Worm (Caenorhabditis elegans) whole organism, late embryonic: Measurements from ENCODE around the gene C05C12.6.
A peak's percentile ranks its signal among the peaks of the same experiment; 100 is the strongest.

ENCODE experiments used
- C38D4.7 ChIP-seq: fragments of 200-800 bp; sonication (Bioruptor generic); optimal IDR thresholded peaks from 2 replicates; lab custom pipeline; 2018; ENCODE audit warnings: mild to moderate bottlenecking, missing genetic modification characterization, moderate library complexity, missing compliant biosample characterization
- Y22D7AL.16 ChIP-seq: sonication (generic microtip); optimal IDR thresholded peaks from 2 replicates; lab custom pipeline; 2016; ENCODE audit warnings: missing genetic modification characterization, missing compliant biosample characterization
- ceh-14 ChIP-seq: sonication (generic microtip); optimal IDR thresholded peaks from 2 replicates; lab custom pipeline; 2016; ENCODE audit warnings: missing genotype, missing genetic modification characterization, missing compliant biosample characterization
- ceh-18 ChIP-seq: sonication (generic microtip); optimal IDR thresholded peaks from 2 replicates; lab custom pipeline; 2016; ENCODE audit warnings: missing genetic modification characterization, missing compliant biosample characterization
- ceh-19 ChIP-seq: fragments of 200-800 bp; sonication (Bioruptor generic); optimal IDR thresholded peaks from 2 replicates; lab custom pipeline; 2018; ENCODE audit warnings: mild to moderate bottlenecking, missing genetic modification characterization, missing compliant biosample characterization
- ceh-2 ChIP-seq: sonication (generic microtip); optimal IDR thresholded peaks from 2 replicates; lab custom pipeline; 2016; ENCODE audit warnings: missing genotype, missing genetic modification characterization, missing compliant biosample characterization
- ceh-45 ChIP-seq: fragments of 200-800 bp; sonication (Bioruptor generic); IDR thresholded peaks from 2 replicates; pipeline ENCODE4 v1.3.6; 2022; ENCODE audit warnings: missing genetic modification reagents, missing genetic modification characterization, missing compliant biosample characterization
- ceh-48 ChIP-seq: sonication (generic microtip); optimal IDR thresholded peaks from 2 replicates; lab custom pipeline; 2016; ENCODE audit warnings: missing genetic modification characterization, inconsistent platforms, missing compliant biosample characterization
- che-1 ChIP-seq: sonication (generic microtip); optimal IDR thresholded peaks from 2 replicates; lab custom pipeline; 2016; ENCODE audit warnings: mild to moderate bottlenecking, missing genetic modification characterization, missing compliant biosample characterization
- dmd-4 ChIP-seq: sonication (generic microtip); optimal IDR thresholded peaks from 2 replicates; lab custom pipeline; 2016; ENCODE audit warnings: borderline replicate concordance, missing genetic modification characterization, missing compliant biosample characterization
- dve-1 ChIP-seq: sonication (generic microtip); optimal IDR thresholded peaks from 2 replicates; lab custom pipeline; 2017; ENCODE audit warnings: antibody characterized with exemption, mild to moderate bottlenecking, missing genetic modification characterization, missing compliant biosample characterization
- elt-2 ChIP-seq: sonication (generic microtip); optimal IDR thresholded peaks from 2 replicates; lab custom pipeline; 2016; ENCODE audit warnings: missing genetic modification reagents, missing genetic modification characterization, missing compliant biosample characterization
- elt-4 ChIP-seq: sonication (generic microtip); optimal IDR thresholded peaks from 2 replicates; lab custom pipeline; 2016; ENCODE audit warnings: missing genetic modification characterization, missing compliant biosample characterization
- eyg-1 ChIP-seq: sonication (generic microtip); optimal IDR thresholded peaks from 2 replicates; lab custom pipeline; 2016; ENCODE audit warnings: missing genotype, missing genetic modification characterization, missing compliant biosample characterization
- hlh-13 ChIP-seq: fragments of 200-800 bp; sonication (Bioruptor generic); optimal IDR thresholded peaks from 2 replicates; lab custom pipeline; 2018; ENCODE audit warnings: mild to moderate bottlenecking, missing genetic modification characterization, missing compliant biosample characterization
- hlh-15 ChIP-seq: sonication (generic microtip); optimal IDR thresholded peaks from 2 replicates; lab custom pipeline; 2016; ENCODE audit warnings: missing genetic modification characterization, missing compliant biosample characterization
- hlh-30 ChIP-seq: sonication (generic microtip); optimal IDR thresholded peaks from 2 replicates; lab custom pipeline; 2017; ENCODE audit warnings: antibody characterized with exemption, missing genetic modification characterization, missing compliant biosample characterization; ENCODE audit not compliant: insufficient read depth
- hlh-6 ChIP-seq: sonication (generic microtip); optimal IDR thresholded peaks from 2 replicates; lab custom pipeline; 2016; ENCODE audit warnings: missing genotype, missing genetic modification characterization, missing compliant biosample characterization
- lim-6 ChIP-seq: sonication (generic microtip); optimal IDR thresholded peaks from 2 replicates; lab custom pipeline; 2016; ENCODE audit warnings: missing genetic modification characterization, missing compliant biosample characterization
- mec-3 ChIP-seq: sonication (generic microtip); optimal IDR thresholded peaks from 2 replicates; lab custom pipeline; 2016; ENCODE audit warnings: borderline replicate concordance, missing genetic modification characterization, missing compliant biosample characterization
- nfya-1 ChIP-seq: sonication (generic microtip); optimal IDR thresholded peaks from 2 replicates; lab custom pipeline; 2017; ENCODE audit warnings: missing genetic modification characterization, mild to moderate bottlenecking, missing compliant biosample characterization, antibody characterized with exemption, moderate library complexity
- nhr-11 ChIP-seq: fragments of 150-350 bp; optimal IDR thresholded peaks from 2 replicates; lab custom pipeline; 2014; ENCODE audit warnings: missing biosample characterization, missing genetic modification characterization
- nhr-232 ChIP-seq: sonication (generic microtip); optimal IDR thresholded peaks from 2 replicates; lab custom pipeline; 2016; ENCODE audit warnings: missing genetic modification characterization, missing compliant biosample characterization
- npax-4 ChIP-seq: sonication (generic microtip); optimal IDR thresholded peaks from 2 replicates; lab custom pipeline; 2016; ENCODE audit warnings: missing genetic modification characterization, missing compliant biosample characterization
- pax-1 ChIP-seq: fragments of 150-350 bp; optimal IDR thresholded peaks from 2 replicates; lab custom pipeline; 2014; ENCODE audit warnings: missing biosample characterization, missing genetic modification characterization
- pha-2 ChIP-seq: sonication (generic microtip); optimal IDR thresholded peaks from 2 replicates; lab custom pipeline; 2017; ENCODE audit warnings: mild to moderate bottlenecking, missing genetic modification characterization, missing compliant biosample characterization
- pha-4 ChIP-seq: fragments of 150-350 bp; optimal IDR thresholded peaks from 2 replicates; lab custom pipeline; 2018; ENCODE audit warnings: missing biosample characterization, missing genetic modification reagents, missing genetic modification characterization
- sdc-2 ChIP-seq: sonication (generic microtip); optimal IDR thresholded peaks from 2 replicates; lab custom pipeline; 2016; ENCODE audit warnings: missing genotype, missing genetic modification characterization, missing compliant biosample characterization
- sox-2 ChIP-seq: fragments of 200-800 bp; sonication (Bioruptor generic); IDR thresholded peaks from 2 replicates; pipeline ENCODE4 v1.3.6; 2022; ENCODE audit warnings: missing genetic modification reagents, missing genetic modification characterization, missing compliant biosample characterization
- sox-4 ChIP-seq: sonication (generic microtip); optimal IDR thresholded peaks from 2 replicates; lab custom pipeline; 2017; ENCODE audit warnings: mild to moderate bottlenecking, missing genetic modification characterization, inconsistent platforms, missing compliant biosample characterization
- tbx-7 ChIP-seq: sonication (generic microtip); optimal IDR thresholded peaks from 2 replicates; lab custom pipeline; 2016; ENCODE audit warnings: missing genotype, missing genetic modification characterization, missing compliant biosample characterization
- unc-55 ChIP-seq: sonication (generic microtip); optimal IDR thresholded peaks from 2 replicates; lab custom pipeline; 2017; ENCODE audit warnings: missing biosample characterization, missing genetic modification reagents, missing genetic modification characterization
- unc-86 ChIP-seq: sonication (generic microtip); optimal IDR thresholded peaks from 2 replicates; lab custom pipeline; 2016; ENCODE audit warnings: missing genetic modification characterization, missing compliant biosample characterization
- zip-5 ChIP-seq: sonication (generic microtip); optimal IDR thresholded peaks from 2 replicates; lab custom pipeline; 2016; ENCODE audit warnings: missing genetic modification characterization, missing compliant biosample characterization

C05C12.6 gene

ce11 chrIV:11286112-11286511, 44.8 kb upstream of the C05C12.6 start:
- TF ChIP-seq ceh-19 (GFP tag; lab: Kevin White, UChicago) (no peak), nhr-232 (tag; lab: Kevin White, UChicago) (no peak), ceh-48 (tag; lab: Kevin White, UChicago) (no peak), C38D4.7 (GFP tag; lab: Kevin White, UChicago) (no peak), sox-2 (GFP tag; lab: Robert Waterston, UW) (no peak), pax-1 (tag; lab: Kevin White, UChicago) (no peak), sdc-2 (tag; lab: Kevin White, UChicago) (no peak)

ce11 chrIV:11285239-11285638, 44.0 kb upstream of the C05C12.6 start:
- no peak for TF ChIP-seq pha-2 (tag; lab: Kevin White, UChicago)
- no peak for TF ChIP-seq dmd-4
- no peak for TF ChIP-seq tbx-7 (tag; lab: Kevin White, UChicago)
- TF ChIP-seq C38D4.7 (GFP tag; lab: Kevin White, UChicago), result no peak
- TF ChIP-seq hlh-15 (tag; lab: Kevin White, UChicago), result no peak
- no peak for TF ChIP-seq ceh-18 (tag; lab: Kevin White, UChicago)
- TF ChIP-seq hlh-13 (GFP tag; lab: Kevin White, UChicago), result no peak
- no peak for TF ChIP-seq nfya-1 (tag; lab: Kevin White, UChicago)
- TF ChIP-seq eyg-1 (tag; lab: Kevin White, UChicago), result no peak
- no peak for TF ChIP-seq elt-4 (tag; lab: Kevin White, UChicago)
- no peak for TF ChIP-seq unc-55
- TF ChIP-seq, all 69 proteins: peak for 0

ce11 chrIV:11284102-11284531, 42.8 kb upstream of the C05C12.6 start:
- TF ChIP-seq hlh-30 (no peak), pha-2 (tag; lab: Kevin White, UChicago) (no peak), mec-3 (tag; lab: Kevin White, UChicago) (no peak), tbx-7 (tag; lab: Kevin White, UChicago) (no peak), sox-4 (no peak), elt-2 (tag; lab: Kevin White, UChicago) (peak; percentile 77), ceh-19 (GFP tag; lab: Kevin White, UChicago) (no peak), pha-4 (tag; lab: Kevin White, UChicago) (no peak), dve-1 (tag; lab: Kevin White, UChicago) (peak; percentile 63), ceh-48 (tag; lab: Kevin White, UChicago) (no peak)
- TF ChIP-seq, all 69 proteins: peak for 2

- no peak for TF ChIP-seq elt-2 (tag; lab: Kevin White, UChicago)
- no peak for TF ChIP-seq zip-5 (tag; lab: Kevin White, UChicago)
- no peak for TF ChIP-seq unc-86
- no peak for TF ChIP-seq eyg-1 (tag; lab: Kevin White, UChicago)
- TF ChIP-seq, all 69 proteins: peak for 0
These were observed 34.8 kb upstream of the C05C12.6 start for ce11 chrIV:11276026-11276425.

DNA sequence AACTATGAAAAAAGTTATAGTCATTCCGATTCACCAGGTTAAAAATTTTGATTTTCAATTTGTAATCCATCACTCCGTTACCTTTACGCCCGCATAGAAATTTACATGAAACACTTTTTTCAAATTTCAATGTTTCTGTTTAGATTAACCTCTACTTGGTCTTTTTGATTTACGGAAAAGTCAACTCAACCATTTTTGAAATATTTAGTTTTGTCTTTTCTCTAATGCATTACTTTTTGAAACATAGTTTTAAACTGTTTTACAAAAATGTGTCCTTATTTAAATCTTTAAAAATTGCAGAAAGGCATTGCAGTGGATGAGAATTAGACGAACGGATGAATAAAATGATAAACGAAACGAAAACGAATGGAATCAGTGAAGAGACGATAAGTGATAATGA, 31.9 kb upstream of the C05C12.6 start, which contains the start of gene gtl-2:
TSS of gene gtl-2 (plus strand) at position 301 of the 400 bp plus-strand sequence.
- TF ChIP-seq ceh-2 (tag; lab: Kevin White, UChicago), result no peak
- no peak for TF ChIP-seq ceh-14 (tag; lab: Kevin White, UChicago)
- no peak for TF ChIP-seq nhr-11 (tag; lab: Kevin White, UChicago)
- no peak for TF ChIP-seq hlh-6 (tag; lab: Kevin White, UChicago)
- no peak for TF ChIP-seq che-1 (tag; lab: Kevin White, UChicago)
- no peak for TF ChIP-seq sdc-2 (tag; lab: Kevin White, UChicago)
- no peak for TF ChIP-seq npax-4
- TF ChIP-seq hlh-13 (GFP tag; lab: Kevin White, UChicago), result no peak
- TF ChIP-seq Y22D7AL.16 (tag; lab: Kevin White, UChicago), result no peak
- TF ChIP-seq lim-6 (tag; lab: Kevin White, UChicago), result no peak
- TF ChIP-seq ceh-45 (GFP tag; lab: Robert Waterston, UW), result no peak
